Worm (Caenorhabditis elegans) whole organism, L4 larva: ENCODE data around the gene C23G10.7.
A peak's percentile ranks its signal among the peaks of the same experiment; 100 is the strongest.

Source experiments
- F37D6.2 ChIP-seq: sonication (generic microtip); optimal IDR thresholded peaks from 2 replicates; lab custom pipeline; 2016; ENCODE audit warnings: mild to moderate bottlenecking, missing genetic modification characterization, missing compliant biosample characterization
- F44E2.7 ChIP-seq: fragments of 200-800 bp; sonication (Bioruptor generic); IDR thresholded peaks from 2 replicates; pipeline ENCODE4 v2.1.2; 2022; ENCODE audit warnings: missing genetic modification characterization, missing compliant biosample characterization
- F49E8.2 ChIP-seq: sonication (generic microtip); optimal IDR thresholded peaks from 2 replicates; lab custom pipeline; 2016; ENCODE audit warnings: missing compliant biosample characterization, mild to moderate bottlenecking, missing genetic modification characterization, borderline replicate concordance
- Y48G9A.11 ChIP-seq: fragments of 200-800 bp; sonication (Bioruptor generic); IDR thresholded peaks from 2 replicates; pipeline ENCODE4 v1.3.6; 2022; ENCODE audit warnings: missing genetic modification reagents, missing genetic modification characterization, missing compliant biosample characterization
- arid-1 ChIP-seq: fragments of 200-800 bp; sonication (Bioruptor generic); conservative IDR thresholded peaks from 2 replicates; pipeline ENCODE4 v1.3.6; 2022; ENCODE audit warnings: missing genetic modification reagents, missing genetic modification characterization, missing compliant biosample characterization
- ctbp-1 ChIP-seq: fragments of 200-800 bp; sonication (Bioruptor generic); IDR thresholded peaks from 2 replicates; pipeline ENCODE4 v1.3.6; 2022; ENCODE audit warnings: missing genetic modification reagents, missing genetic modification characterization, missing compliant biosample characterization
- daf-16 ChIP-seq, 3 experiments: sonication (generic microtip); optimal IDR thresholded peaks; 2 replicates each; lab custom pipeline; 2016 to 2017; ENCODE audit warnings: missing genetic modification characterization in 3 of 3, missing genetic modification reagents in 3 of 3, mild to moderate bottlenecking in 2 of 3, missing compliant biosample characterization in 2 of 3, missing biosample characterization in 1 of 3, moderate library complexity in 1 of 3
- dmd-9 ChIP-seq: fragments of 200-800 bp; sonication (Bioruptor generic); IDR thresholded peaks from 2 replicates; pipeline ENCODE4 v1.3.6; 2022; ENCODE audit warnings: missing genetic modification reagents, missing genetic modification characterization, missing compliant biosample characterization
- duxl-1 ChIP-seq: sonication (generic microtip); optimal IDR thresholded peaks from 2 replicates; lab custom pipeline; 2016; ENCODE audit warnings: mild to moderate bottlenecking, missing genetic modification characterization, moderate library complexity, missing compliant biosample characterization; ENCODE audit not compliant: poor library complexity
- hlh-11 ChIP-seq: fragments of 200-800 bp; sonication (Bioruptor generic); optimal IDR thresholded peaks from 2 replicates; lab custom pipeline; 2018; ENCODE audit warnings: mild to moderate bottlenecking, missing genetic modification characterization, missing compliant biosample characterization
- hmg-1.1 ChIP-seq: fragments of 200-800 bp; sonication (Bioruptor generic); IDR thresholded peaks from 2 replicates; pipeline ENCODE4 v1.3.6; 2022; ENCODE audit warnings: missing genetic modification reagents, missing genetic modification characterization, missing compliant biosample characterization
- lin-13 ChIP-seq: fragments of 150-350 bp; optimal IDR thresholded peaks from 2 replicates; lab custom pipeline; 2014; ENCODE audit warnings: missing biosample characterization, missing genetic modification reagents, missing genetic modification characterization
- lin-29 ChIP-seq: fragments of 200-800 bp; sonication (Bioruptor generic); IDR thresholded peaks from 2 replicates; pipeline ENCODE4 v1.3.6; 2022; ENCODE audit warnings: missing genetic modification reagents, missing genetic modification characterization, missing compliant biosample characterization
- lsy-2 ChIP-seq, 2 experiments: fragments of 150-350 bp in 1 of 2; sonication (generic microtip) in 1 of 2; optimal IDR thresholded peaks; 2 replicates each; lab custom pipeline; 2014 to 2017; ENCODE audit warnings: missing biosample characterization in 2 of 2, missing genetic modification characterization in 2 of 2
- mdl-1 ChIP-seq, 2 experiments: fragments of 150-350 bp in 1 of 2; sonication (generic microtip) in 1 of 2; optimal IDR thresholded peaks; 2 replicates each; lab custom pipeline; 2014 to 2017; ENCODE audit warnings: missing biosample characterization in 2 of 2, missing genetic modification characterization in 2 of 2
- mdt-29 ChIP-seq: fragments of 200-800 bp; sonication (Bioruptor generic); IDR thresholded peaks from 2 replicates; pipeline ENCODE4 v1.3.6; 2022; ENCODE audit warnings: missing genetic modification reagents, missing genetic modification characterization, missing compliant biosample characterization
- mep-1 ChIP-seq: fragments of 150-350 bp; sonication (generic microtip); optimal IDR thresholded peaks from 3 replicates; lab custom pipeline; 2014; ENCODE audit warnings: missing biosample characterization, missing genetic modification characterization
- mxl-2 ChIP-seq: fragments of 200-800 bp; sonication (Bioruptor generic); conservative IDR thresholded peaks from 2 replicates; pipeline ENCODE4 v1.3.6; 2022; ENCODE audit warnings: missing genetic modification reagents, missing genetic modification characterization, missing compliant biosample characterization
- nhr-10 ChIP-seq: fragments of 150-350 bp; optimal IDR thresholded peaks from 2 replicates; lab custom pipeline; 2014; ENCODE audit warnings: missing biosample characterization, missing genetic modification characterization
- nhr-102 ChIP-seq: sonication (generic microtip); optimal IDR thresholded peaks from 2 replicates; lab custom pipeline; 2016; ENCODE audit warnings: mild to moderate bottlenecking, missing genetic modification characterization, moderate library complexity, missing compliant biosample characterization
- nhr-11 ChIP-seq: fragments of 150-350 bp; optimal IDR thresholded peaks from 2 replicates; lab custom pipeline; 2014; ENCODE audit warnings: missing biosample characterization, missing genetic modification characterization
- nhr-25 ChIP-seq: sonication (generic microtip); optimal IDR thresholded peaks from 2 replicates; lab custom pipeline; 2017; ENCODE audit warnings: missing genetic modification characterization, mild to moderate bottlenecking, missing compliant biosample characterization, antibody characterized with exemption, moderate library complexity, borderline replicate concordance; ENCODE audit not compliant: insufficient read depth
- nhr-28 ChIP-seq: fragments of 150-350 bp; optimal IDR thresholded peaks from 2 replicates; lab custom pipeline; 2014; ENCODE audit warnings: missing biosample characterization, missing genetic modification characterization
- nhr-42 ChIP-seq: fragments of 200-800 bp; sonication (Bioruptor generic); IDR thresholded peaks from 2 replicates; pipeline ENCODE4 v1.3.6; 2022; ENCODE audit warnings: missing genetic modification characterization, missing compliant biosample characterization
- nhr-48 ChIP-seq: sonication (generic microtip); optimal IDR thresholded peaks from 2 replicates; lab custom pipeline; 2016; ENCODE audit warnings: mild to moderate bottlenecking, missing genetic modification characterization, missing compliant biosample characterization
- nhr-6 ChIP-seq: fragments of 150-350 bp; optimal IDR thresholded peaks from 2 replicates; lab custom pipeline; 2014; ENCODE audit warnings: missing biosample characterization, missing genetic modification characterization
- pha-4 ChIP-seq, 2 experiments: fragments of 150-350 bp in 1 of 2; fragments of 200-800 bp in 1 of 2; sonication (Bioruptor generic) in 1 of 2; IDR thresholded peaks in 1 of 2; optimal IDR thresholded peaks in 1 of 2; 2 replicates each; pipeline versions ENCODE4 v1.3.6 to Lab custom; 2014 to 2022; ENCODE audit warnings: missing genetic modification characterization in 2 of 2, missing genetic modification reagents in 2 of 2, missing biosample characterization in 1 of 2, missing compliant biosample characterization in 1 of 2
- pqm-1 ChIP-seq: sonication (generic microtip); optimal IDR thresholded peaks from 2 replicates; lab custom pipeline; 2017; ENCODE audit warnings: missing biosample characterization, missing genetic modification characterization
- saeg-2 ChIP-seq: fragments of 200-800 bp; sonication (Bioruptor generic); IDR thresholded peaks from 2 replicates; pipeline ENCODE4 v1.3.6; 2022; ENCODE audit warnings: missing genetic modification reagents, missing genetic modification characterization, missing compliant biosample characterization
- sdz-12 ChIP-seq: fragments of 200-800 bp; sonication (Bioruptor generic); optimal IDR thresholded peaks from 2 replicates; lab custom pipeline; 2018; ENCODE audit warnings: mild to moderate bottlenecking, missing genetic modification characterization, missing compliant biosample characterization
- snpc-4 ChIP-seq: fragments of 150-350 bp; optimal IDR thresholded peaks from 2 replicates; lab custom pipeline; 2014; ENCODE audit warnings: missing biosample characterization, missing genetic modification characterization
- spr-1 ChIP-seq: sonication (generic microtip); optimal IDR thresholded peaks from 2 replicates; lab custom pipeline; 2016; ENCODE audit warnings: mild to moderate bottlenecking, missing genetic modification characterization, missing compliant biosample characterization
- tra-1 ChIP-seq: fragments of 200-800 bp; sonication (Bioruptor generic); IDR thresholded peaks from 2 replicates; pipeline ENCODE4 v1.3.6; 2022; ENCODE audit warnings: missing genetic modification reagents, missing genetic modification characterization, missing compliant biosample characterization
- unc-130 ChIP-seq: sonication (generic microtip); optimal IDR thresholded peaks from 2 replicates; lab custom pipeline; 2016; ENCODE audit warnings: missing genetic modification reagents, missing genetic modification characterization, missing compliant biosample characterization
- unc-62 ChIP-seq, 3 experiments: fragments of 150-350 bp in 1 of 3; sonication (generic microtip); optimal IDR thresholded peaks in 2 of 3; peaks in 1 of 3; 1 replicate in 1 of 3; 2 replicates in 2 of 3; lab custom pipeline; 2014 to 2017; ENCODE audit warnings: missing biosample characterization in 3 of 3, missing genetic modification characterization in 3 of 3, missing genetic modification reagents in 3 of 3, missing genotype in 1 of 3
- zfp-3 ChIP-seq: fragments of 200-800 bp; sonication (Bioruptor generic); conservative IDR thresholded peaks from 2 replicates; pipeline ENCODE4 v1.3.6; 2022; ENCODE audit warnings: missing genetic modification reagents, missing genetic modification characterization, missing compliant biosample characterization
- zip-11 ChIP-seq: fragments of 200-800 bp; sonication (Bioruptor generic); IDR thresholded peaks from 2 replicates; pipeline ENCODE4 v1.3.6; 2022; ENCODE audit warnings: missing genetic modification characterization, missing compliant biosample characterization
- zip-2 ChIP-seq: fragments of 150-350 bp; optimal IDR thresholded peaks from 2 replicates; lab custom pipeline; 2014; ENCODE audit warnings: missing biosample characterization, missing genetic modification characterization

Gene C23G10.7

ce11 chrIII:6215476-6215875, 17.3 kb upstream of the C23G10.7 start, which contains the start of gene C23G10.11:
Gene C23G10.11, minus strand, starts transcription at chrIII:6215576.
- no peak for TF ChIP-seq zip-11
- no peak for TF ChIP-seq nhr-42
- no peak for TF ChIP-seq hmg-1.1 (GFP tag; lab: Robert Waterston, UW)
- peak; percentile 12 for TF ChIP-seq nhr-28 (tag; lab: Kevin White, UChicago)
- TF ChIP-seq F37D6.2 (tag; lab: Kevin White, UChicago), result no peak
- TF ChIP-seq, all 104 proteins: peak for 1

- no peak for TF ChIP-seq unc-62 (GFP tag; optimal IDR thresholded peaks at IDR 0.05 in 1 of 2; lab: Kevin White, UChicago)
- no peak for TF ChIP-seq unc-62 (tag; optimal IDR thresholded peaks at IDR 0.05; lab: Kevin White, UChicago)
- no peak for TF ChIP-seq nhr-102 (tag; lab: Kevin White, UChicago)
- TF ChIP-seq tra-1, result no peak
- no peak for TF ChIP-seq spr-1
- TF ChIP-seq zfp-3 (GFP tag; lab: Robert Waterston, UW), result no peak
- no peak for TF ChIP-seq zip-2 (tag; lab: Kevin White, UChicago)
- TF ChIP-seq mep-1, result no peak
- no peak for TF ChIP-seq duxl-1 (tag; lab: Kevin White, UChicago)
- no peak for TF ChIP-seq ctbp-1 (GFP tag; lab: Robert Waterston, UW)
- TF ChIP-seq F44E2.7 (GFP tag; lab: Robert Waterston, UW), result no peak
- no peak for TF ChIP-seq nhr-11 (tag; lab: Kevin White, UChicago)
These were observed 15.7 kb upstream of the C23G10.7 start, which contains the start of gene C23G10.10 for ce11 chrIII:6213915-6214314. Gene C23G10.10, minus strand, starts transcription at chrIII:6214015.

- 0 out of 2 replicates have a peak, but pooled peaks have one; percentile 33 for TF ChIP-seq mdt-29
- TF ChIP-seq Y48G9A.11 (GFP tag; lab: Robert Waterston, UW), result no peak
- no peak for TF ChIP-seq lin-29 (GFP tag; lab: Robert Waterston, UW)
- no peak for TF ChIP-seq ctbp-1 (GFP tag; lab: Robert Waterston, UW)
- TF ChIP-seq F49E8.2, result peak; percentile 79
- no peak for TF ChIP-seq lsy-2 (tag; optimal IDR thresholded peaks at IDR 0.05; lab: Kevin White, UChicago)
- TF ChIP-seq mxl-2, result no peak
- no peak for TF ChIP-seq nhr-10
- no peak for TF ChIP-seq sdz-12 (GFP tag; lab: Kevin White, UChicago)
- no peak for TF ChIP-seq daf-16 (GFP tag; optimal IDR thresholded peaks at IDR 0.05; lab: Kevin White, UChicago)
- no peak for TF ChIP-seq daf-16 (tag; optimal IDR thresholded peaks at IDR 0.05; lab: Kevin White, UChicago)
- no peak for TF ChIP-seq pha-4 (GFP tag; IDR thresholded peaks at IDR 0.05; lab: Robert Waterston, UW)
- TF ChIP-seq pha-4 (tag; optimal IDR thresholded peaks at IDR 0.05; lab: Kevin White, UChicago), result no peak
- no peak for TF ChIP-seq nhr-6 (tag; lab: Kevin White, UChicago)
- peak; percentile 13 for TF ChIP-seq snpc-4
- no peak for TF ChIP-seq hmg-1.1 (GFP tag; lab: Robert Waterston, UW)
- TF ChIP-seq spr-1, result no peak
- TF ChIP-seq unc-130 (GFP tag; lab: Kevin White, UChicago), result peak; percentile 4
- TF ChIP-seq dmd-9, result no peak
- no peak for TF ChIP-seq lin-13
These were observed 12.1 kb upstream of the C23G10.7 start for ce11 chrIII:6210215-6210822.

ce11 chrIII:6208984-6209383, 10.8 kb upstream of the C23G10.7 start, which contains the start of gene C23G10.1:
Gene C23G10.1, plus strand, starts transcription at chrIII:6209284.
- TF ChIP-seq pha-4 (GFP tag; IDR thresholded peaks at IDR 0.05; lab: Robert Waterston, UW) (no peak), pha-4 (tag; optimal IDR thresholded peaks at IDR 0.05; lab: Kevin White, UChicago) (no peak), nhr-48 (tag; lab: Kevin White, UChicago) (no peak), pqm-1 (no peak), snpc-4 (no peak), lsy-2 (tag; optimal IDR thresholded peaks at IDR 0.05; lab: Kevin White, UChicago) (no peak), zip-11 (no peak), F49E8.2 (no peak), saeg-2 (GFP tag; lab: Robert Waterston, UW) (no peak), hlh-11 (tag; lab: Kevin White, UChicago) (no peak), mep-1 (no peak), arid-1 (GFP tag; lab: Robert Waterston, UW) (no peak), mdl-1 (tag; optimal IDR thresholded peaks at IDR 0.05; lab: Kevin White, UChicago) (no peak), nhr-25 (tag; lab: Kevin White, UChicago) (no peak)
